Worm (Caenorhabditis elegans): ENCODE data around the gene sbt-1.

- no peak for TF ChIP-seq dve-1 (tag; optimal IDR thresholded peaks at IDR 0.05)
- no peak for TF ChIP-seq C38D4.7 (GFP tag; optimal IDR thresholded peaks at IDR 0.05)
- TF ChIP-seq syd-9 (tag; optimal IDR thresholded peaks at IDR 0.05), result no peak
- TF ChIP-seq pqm-1 (tag; optimal IDR thresholded peaks at IDR 0.05), result no peak
- TF ChIP-seq nhr-11 (tag; optimal IDR thresholded peaks at IDR 0.05), result no peak
- TF ChIP-seq fkh-10 (GFP tag; optimal IDR thresholded peaks at IDR 0.05), result no peak
Measured at ce11 chrV:20779707-20780346, 48.9 kb downstream of the sbt-1 start.

Data from whole organism, late embryonic.